Worm (Caenorhabditis elegans) whole organism, late embryonic: ENCODE results near the gene npr-32.

Source experiments
- C08G9.2 ChIP-seq: sonication (generic microtip); optimal IDR thresholded peaks from 2 replicates; lab custom pipeline; 2016; ENCODE audit warnings: mild to moderate bottlenecking, missing genetic modification characterization, moderate library complexity, missing compliant biosample characterization
- K09A11.1 ChIP-seq: sonication (generic microtip); optimal IDR thresholded peaks from 2 replicates; lab custom pipeline; 2017; ENCODE audit warnings: antibody characterized with exemption, mild to moderate bottlenecking, missing genetic modification characterization, missing compliant biosample characterization; ENCODE audit not compliant: insufficient read depth
- Y22D7AL.16 ChIP-seq: sonication (generic microtip); optimal IDR thresholded peaks from 2 replicates; lab custom pipeline; 2016; ENCODE audit warnings: missing genetic modification characterization, missing compliant biosample characterization
- ama-1 ChIP-seq: fragments of 150-350 bp; optimal IDR thresholded peaks from 2 replicates; lab custom pipeline; 2014
- ceh-14 ChIP-seq: sonication (generic microtip); optimal IDR thresholded peaks from 2 replicates; lab custom pipeline; 2016; ENCODE audit warnings: missing genotype, missing genetic modification characterization, missing compliant biosample characterization
- ceh-18 ChIP-seq: sonication (generic microtip); optimal IDR thresholded peaks from 2 replicates; lab custom pipeline; 2016; ENCODE audit warnings: missing genetic modification characterization, missing compliant biosample characterization
- ceh-2 ChIP-seq: sonication (generic microtip); optimal IDR thresholded peaks from 2 replicates; lab custom pipeline; 2016; ENCODE audit warnings: missing genotype, missing genetic modification characterization, missing compliant biosample characterization
- ceh-24 ChIP-seq: sonication (generic microtip); optimal IDR thresholded peaks from 2 replicates; lab custom pipeline; 2016; ENCODE audit warnings: mild to moderate bottlenecking, missing genetic modification characterization, missing compliant biosample characterization
- ceh-30 ChIP-seq: fragments of 150-350 bp; optimal IDR thresholded peaks from 2 replicates; lab custom pipeline; 2014; ENCODE audit warnings: missing biosample characterization, missing genetic modification characterization
- ceh-45 ChIP-seq: fragments of 200-800 bp; sonication (Bioruptor generic); IDR thresholded peaks from 2 replicates; pipeline ENCODE4 v1.3.6; 2022; ENCODE audit warnings: missing genetic modification reagents, missing genetic modification characterization, missing compliant biosample characterization
- ceh-48 ChIP-seq: sonication (generic microtip); optimal IDR thresholded peaks from 2 replicates; lab custom pipeline; 2016; ENCODE audit warnings: missing genetic modification characterization, inconsistent platforms, missing compliant biosample characterization
- ceh-6 ChIP-seq: fragments of 200-800 bp; sonication (Bioruptor generic); optimal IDR thresholded peaks from 2 replicates; lab custom pipeline; 2018; ENCODE audit warnings: mild to moderate bottlenecking, missing genetic modification characterization, missing compliant biosample characterization
- ceh-9 ChIP-seq: sonication (generic microtip); optimal IDR thresholded peaks from 2 replicates; lab custom pipeline; 2016; ENCODE audit warnings: mild to moderate bottlenecking, missing genetic modification characterization, inconsistent platforms, missing compliant biosample characterization
- che-1 ChIP-seq: sonication (generic microtip); optimal IDR thresholded peaks from 2 replicates; lab custom pipeline; 2016; ENCODE audit warnings: mild to moderate bottlenecking, missing genetic modification characterization, missing compliant biosample characterization
- dve-1 ChIP-seq: sonication (generic microtip); optimal IDR thresholded peaks from 2 replicates; lab custom pipeline; 2017; ENCODE audit warnings: antibody characterized with exemption, mild to moderate bottlenecking, missing genetic modification characterization, missing compliant biosample characterization
- elt-4 ChIP-seq: sonication (generic microtip); optimal IDR thresholded peaks from 2 replicates; lab custom pipeline; 2016; ENCODE audit warnings: missing genetic modification characterization, missing compliant biosample characterization
- eyg-1 ChIP-seq: sonication (generic microtip); optimal IDR thresholded peaks from 2 replicates; lab custom pipeline; 2016; ENCODE audit warnings: missing genotype, missing genetic modification characterization, missing compliant biosample characterization
- gmeb-2 ChIP-seq: sonication (generic microtip); optimal IDR thresholded peaks from 2 replicates; lab custom pipeline; 2016; ENCODE audit warnings: missing genetic modification characterization, inconsistent platforms, missing compliant biosample characterization
- hlh-13 ChIP-seq: fragments of 200-800 bp; sonication (Bioruptor generic); optimal IDR thresholded peaks from 2 replicates; lab custom pipeline; 2018; ENCODE audit warnings: mild to moderate bottlenecking, missing genetic modification characterization, missing compliant biosample characterization
- hlh-15 ChIP-seq: sonication (generic microtip); optimal IDR thresholded peaks from 2 replicates; lab custom pipeline; 2016; ENCODE audit warnings: missing genetic modification characterization, missing compliant biosample characterization
- hlh-30 ChIP-seq: sonication (generic microtip); optimal IDR thresholded peaks from 2 replicates; lab custom pipeline; 2017; ENCODE audit warnings: antibody characterized with exemption, missing genetic modification characterization, missing compliant biosample characterization; ENCODE audit not compliant: insufficient read depth
- hlh-6 ChIP-seq: sonication (generic microtip); optimal IDR thresholded peaks from 2 replicates; lab custom pipeline; 2016; ENCODE audit warnings: missing genotype, missing genetic modification characterization, missing compliant biosample characterization
- hlh-8 ChIP-seq: sonication (generic microtip); optimal IDR thresholded peaks from 2 replicates; lab custom pipeline; 2016; ENCODE audit warnings: missing genotype, missing genetic modification characterization, missing compliant biosample characterization
- lin-11 ChIP-seq: fragments of 200-800 bp; sonication (Bioruptor generic); optimal IDR thresholded peaks from 2 replicates; lab custom pipeline; 2018; ENCODE audit warnings: mild to moderate bottlenecking, missing genetic modification characterization, missing compliant biosample characterization
- madf-2 ChIP-seq: sonication (generic microtip); optimal IDR thresholded peaks from 2 replicates; lab custom pipeline; 2017; ENCODE audit warnings: missing genetic modification characterization, missing compliant biosample characterization
- mec-3 ChIP-seq: sonication (generic microtip); optimal IDR thresholded peaks from 2 replicates; lab custom pipeline; 2016; ENCODE audit warnings: borderline replicate concordance, missing genetic modification characterization, missing compliant biosample characterization
- nhr-232 ChIP-seq: sonication (generic microtip); optimal IDR thresholded peaks from 2 replicates; lab custom pipeline; 2016; ENCODE audit warnings: missing genetic modification characterization, missing compliant biosample characterization
- npax-4 ChIP-seq: sonication (generic microtip); optimal IDR thresholded peaks from 2 replicates; lab custom pipeline; 2016; ENCODE audit warnings: missing genetic modification characterization, missing compliant biosample characterization
- odd-2 ChIP-seq: sonication (generic microtip); optimal IDR thresholded peaks from 2 replicates; lab custom pipeline; 2017; ENCODE audit warnings: antibody characterized with exemption, mild to moderate bottlenecking, missing genetic modification characterization, missing compliant biosample characterization
- pat-9 ChIP-seq: fragments of 200-800 bp; sonication (Bioruptor generic); optimal IDR thresholded peaks from 2 replicates; lab custom pipeline; 2018; ENCODE audit warnings: mild to moderate bottlenecking, missing genetic modification characterization, moderate library complexity, missing compliant biosample characterization
- pqm-1 ChIP-seq: sonication (generic microtip); optimal IDR thresholded peaks from 2 replicates; lab custom pipeline; 2016; ENCODE audit warnings: missing genetic modification characterization, missing compliant biosample characterization
- pros-1 ChIP-seq: fragments of 150-350 bp; optimal IDR thresholded peaks from 2 replicates; lab custom pipeline; 2014; ENCODE audit warnings: missing biosample characterization, missing genetic modification reagents, missing genetic modification characterization
- rnt-1 ChIP-seq: sonication (generic microtip); optimal IDR thresholded peaks from 2 replicates; lab custom pipeline; 2016; ENCODE audit warnings: missing genetic modification characterization, missing compliant biosample characterization
- sdc-2 ChIP-seq: sonication (generic microtip); optimal IDR thresholded peaks from 2 replicates; lab custom pipeline; 2016; ENCODE audit warnings: missing genotype, missing genetic modification characterization, missing compliant biosample characterization
- sox-4 ChIP-seq: sonication (generic microtip); optimal IDR thresholded peaks from 2 replicates; lab custom pipeline; 2017; ENCODE audit warnings: mild to moderate bottlenecking, missing genetic modification characterization, inconsistent platforms, missing compliant biosample characterization
- tbx-2 ChIP-seq: sonication (generic microtip); optimal IDR thresholded peaks from 2 replicates; lab custom pipeline; 2016; ENCODE audit warnings: missing genetic modification characterization, missing compliant biosample characterization
- tbx-7 ChIP-seq: sonication (generic microtip); optimal IDR thresholded peaks from 2 replicates; lab custom pipeline; 2016; ENCODE audit warnings: missing genotype, missing genetic modification characterization, missing compliant biosample characterization
- ttx-3 ChIP-seq: sonication (generic microtip); optimal IDR thresholded peaks from 2 replicates; lab custom pipeline; 2016; ENCODE audit warnings: missing genetic modification reagents, missing genetic modification characterization, missing compliant biosample characterization
- unc-3 ChIP-seq, 2 experiments: fragments of 200-800 bp in 1 of 2; sonication (Bioruptor generic) in 1 of 2; sonication (generic microtip) in 1 of 2; conservative IDR thresholded peaks in 1 of 2; optimal IDR thresholded peaks in 1 of 2; 2 replicates each; pipeline versions ENCODE4 v1.3.6 to Lab custom; 2016 to 2022; ENCODE audit warnings: missing compliant biosample characterization in 2 of 2, missing genetic modification characterization in 2 of 2, missing genetic modification reagents in 1 of 2
- unc-55 ChIP-seq: sonication (generic microtip); optimal IDR thresholded peaks from 2 replicates; lab custom pipeline; 2017; ENCODE audit warnings: missing biosample characterization, missing genetic modification reagents, missing genetic modification characterization
- unc-86 ChIP-seq: sonication (generic microtip); optimal IDR thresholded peaks from 2 replicates; lab custom pipeline; 2016; ENCODE audit warnings: missing genetic modification characterization, missing compliant biosample characterization
- zip-5 ChIP-seq: sonication (generic microtip); optimal IDR thresholded peaks from 2 replicates; lab custom pipeline; 2016; ENCODE audit warnings: missing genetic modification characterization, missing compliant biosample characterization
- ztf-16 ChIP-seq: sonication (generic microtip); optimal IDR thresholded peaks from 2 replicates; lab custom pipeline; 2017; ENCODE audit warnings: missing genetic modification characterization, missing compliant biosample characterization

Gene npr-32

ce11 chrIV:17258824-17259223, 28.0 kb upstream of the npr-32 start:
- TF ChIP-seq dve-1 (tag; lab: Kevin White, UChicago) (no peak), pat-9 (no peak), npax-4 (tag; lab: Kevin White, UChicago) (no peak), gmeb-2 (tag; lab: Kevin White, UChicago) (no peak), ceh-24 (tag; lab: Kevin White, UChicago) (no peak), ceh-48 (tag; lab: Kevin White, UChicago) (no peak), unc-3 (GFP tag; conservative IDR thresholded peaks at IDR 0.05; lab: Robert Waterston, UW) (no peak), unc-3 (tag; optimal IDR thresholded peaks at IDR 0.05; lab: Kevin White, UChicago) (no peak), elt-4 (tag; lab: Kevin White, UChicago) (no peak), hlh-8 (tag; lab: Kevin White, UChicago) (no peak), K09A11.1 (tag; lab: Kevin White, UChicago) (no peak), unc-55 (no peak), tbx-2 (tag; lab: Kevin White, UChicago) (no peak), hlh-13 (GFP tag; lab: Kevin White, UChicago) (no peak), ceh-14 (tag; lab: Kevin White, UChicago) (no peak), zip-5 (no peak), nhr-232 (tag; lab: Kevin White, UChicago) (no peak), odd-2 (tag; lab: Kevin White, UChicago) (no peak), sox-4 (tag; lab: Kevin White, UChicago) (no peak)

- TF ChIP-seq ceh-6 (GFP tag; lab: Kevin White, UChicago): no peak
- no peak for TF ChIP-seq ceh-30
- no peak for TF ChIP-seq Y22D7AL.16 (tag; lab: Kevin White, UChicago)
- TF ChIP-seq pros-1 (tag; lab: Kevin White, UChicago): no peak
- no peak for TF ChIP-seq ceh-18 (tag; lab: Kevin White, UChicago)
- no peak for TF ChIP-seq ceh-45 (GFP tag; lab: Robert Waterston, UW)
- TF ChIP-seq hlh-30 (tag; lab: Kevin White, UChicago): no peak
- no peak for TF ChIP-seq ceh-9
- TF ChIP-seq ama-1 (lab: Kevin White, UChicago): no peak
- no peak for TF ChIP-seq unc-86 (tag; lab: Kevin White, UChicago)
- TF ChIP-seq lin-11 (tag; lab: Kevin White, UChicago): no peak
- no peak for TF ChIP-seq rnt-1 (tag; lab: Kevin White, UChicago)
- no peak for TF ChIP-seq sdc-2
- no peak for TF ChIP-seq C08G9.2 (tag; lab: Kevin White, UChicago)
- TF ChIP-seq, all 69 proteins: peak for 0
Measured at ce11 chrIV:17255001-17255400, 24.1 kb upstream of the npr-32 start, which contains the start of gene gtf-2E1. gtf-2E1 (plus strand) TSS chrIV:17255301.

ce11 chrIV:17253435-17253834, 22.6 kb upstream of the npr-32 start:
- TF ChIP-seq ztf-16 (no peak), hlh-15 (tag; lab: Kevin White, UChicago) (no peak), odd-2 (tag; lab: Kevin White, UChicago) (no peak), tbx-7 (tag; lab: Kevin White, UChicago) (no peak), mec-3 (tag; lab: Kevin White, UChicago) (no peak), hlh-30 (tag; lab: Kevin White, UChicago) (no peak), rnt-1 (tag; lab: Kevin White, UChicago) (no peak), ttx-3 (tag; lab: Kevin White, UChicago) (no peak), pqm-1 (tag; lab: Kevin White, UChicago) (no peak), hlh-6 (tag; lab: Kevin White, UChicago) (no peak), eyg-1 (tag; lab: Kevin White, UChicago) (no peak), ceh-2 (tag; lab: Kevin White, UChicago) (no peak), ceh-6 (GFP tag; lab: Kevin White, UChicago) (no peak), elt-4 (tag; lab: Kevin White, UChicago) (no peak), K09A11.1 (tag; lab: Kevin White, UChicago) (no peak), che-1 (tag; lab: Kevin White, UChicago) (no peak), nhr-232 (tag; lab: Kevin White, UChicago) (no peak), madf-2 (tag; lab: Kevin White, UChicago) (no peak), C08G9.2 (tag; lab: Kevin White, UChicago) (no peak)
